Worm (Caenorhabditis elegans) whole organism, L3 larva: ENCODE measurements around the gene nas-27.

ENCODE experiments used
- ama-1 ChIP-seq: fragments of 150-350 bp; optimal IDR thresholded peaks from 2 replicates; lab custom pipeline; 2018
- ceh-82 ChIP-seq: fragments of 150-350 bp; optimal IDR thresholded peaks from 2 replicates; lab custom pipeline; 2014; ENCODE audit warnings: missing biosample characterization, missing genetic modification characterization
- ceh-9 ChIP-seq: sonication (generic microtip); optimal IDR thresholded peaks from 2 replicates; lab custom pipeline; 2018; ENCODE audit warnings: missing biosample characterization, missing genetic modification characterization
- elt-2 ChIP-seq: sonication (generic microtip); optimal IDR thresholded peaks from 2 replicates; lab custom pipeline; 2016; ENCODE audit warnings: missing genetic modification reagents, mild to moderate bottlenecking, missing genetic modification characterization, missing compliant biosample characterization
- fos-1 ChIP-seq: fragments of 150-350 bp; optimal IDR thresholded peaks from 2 replicates; lab custom pipeline; 2014; ENCODE audit warnings: missing biosample characterization, missing genetic modification characterization
- mdl-1 ChIP-seq: fragments of 150-350 bp; optimal IDR thresholded peaks from 2 replicates; lab custom pipeline; 2014; ENCODE audit warnings: missing biosample characterization, missing genetic modification characterization
- nfya-1 ChIP-seq: sonication (generic microtip); optimal IDR thresholded peaks from 2 replicates; lab custom pipeline; 2017; ENCODE audit warnings: missing genetic modification characterization, mild to moderate bottlenecking, missing compliant biosample characterization, antibody characterized with exemption, moderate library complexity; ENCODE audit not compliant: insufficient read depth
- nhr-237 ChIP-seq: fragments of 150-350 bp; optimal IDR thresholded peaks from 2 replicates; lab custom pipeline; 2014; ENCODE audit warnings: missing biosample characterization, missing genetic modification characterization
- snpc-4 ChIP-seq: fragments of 150-350 bp; optimal IDR thresholded peaks from 2 replicates; lab custom pipeline; 2014; ENCODE audit warnings: missing biosample characterization, missing genetic modification characterization

DNA sequence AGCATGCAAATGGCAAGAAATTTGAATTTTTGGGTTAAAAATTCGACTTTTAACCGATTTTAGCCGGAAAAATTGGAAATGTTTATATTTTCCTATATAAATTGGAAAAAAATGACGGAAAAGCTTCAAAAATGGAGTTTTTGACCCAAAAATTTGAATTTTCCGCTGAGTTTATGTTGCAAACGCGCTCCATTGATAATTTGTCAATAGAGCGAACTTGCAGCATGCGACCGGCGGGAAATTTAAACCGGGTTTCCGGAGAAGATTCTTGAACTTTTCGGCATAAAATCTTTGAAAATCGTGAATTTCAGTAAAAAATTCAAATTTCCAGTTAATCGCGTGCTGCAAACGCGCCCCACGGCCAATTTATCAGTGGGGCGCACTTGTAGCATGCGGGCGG is 47.8 kb downstream of the nas-27 start:
- TF ChIP-seq mdl-1 (tag; lab: Kevin White, UChicago) (no peak), elt-2 (tag; lab: Kevin White, UChicago) (no peak), nhr-237 (tag; lab: Kevin White, UChicago) (no peak), nfya-1 (tag; lab: Kevin White, UChicago) (no peak), ama-1 (lab: Kevin White, UChicago) (no peak), ceh-82 (tag; lab: Kevin White, UChicago) (no peak), ceh-9 (tag; lab: Kevin White, UChicago) (no peak), fos-1 (tag; lab: Kevin White, UChicago) (no peak), snpc-4 (tag; lab: Kevin White, UChicago) (no peak)
